Fruit fly (Drosophila melanogaster): ENCODE results near the gene CG32221.
A peak's percentile ranks its signal among the peaks of the same experiment; 100 is the strongest.

CG32221 gene

DNA sequence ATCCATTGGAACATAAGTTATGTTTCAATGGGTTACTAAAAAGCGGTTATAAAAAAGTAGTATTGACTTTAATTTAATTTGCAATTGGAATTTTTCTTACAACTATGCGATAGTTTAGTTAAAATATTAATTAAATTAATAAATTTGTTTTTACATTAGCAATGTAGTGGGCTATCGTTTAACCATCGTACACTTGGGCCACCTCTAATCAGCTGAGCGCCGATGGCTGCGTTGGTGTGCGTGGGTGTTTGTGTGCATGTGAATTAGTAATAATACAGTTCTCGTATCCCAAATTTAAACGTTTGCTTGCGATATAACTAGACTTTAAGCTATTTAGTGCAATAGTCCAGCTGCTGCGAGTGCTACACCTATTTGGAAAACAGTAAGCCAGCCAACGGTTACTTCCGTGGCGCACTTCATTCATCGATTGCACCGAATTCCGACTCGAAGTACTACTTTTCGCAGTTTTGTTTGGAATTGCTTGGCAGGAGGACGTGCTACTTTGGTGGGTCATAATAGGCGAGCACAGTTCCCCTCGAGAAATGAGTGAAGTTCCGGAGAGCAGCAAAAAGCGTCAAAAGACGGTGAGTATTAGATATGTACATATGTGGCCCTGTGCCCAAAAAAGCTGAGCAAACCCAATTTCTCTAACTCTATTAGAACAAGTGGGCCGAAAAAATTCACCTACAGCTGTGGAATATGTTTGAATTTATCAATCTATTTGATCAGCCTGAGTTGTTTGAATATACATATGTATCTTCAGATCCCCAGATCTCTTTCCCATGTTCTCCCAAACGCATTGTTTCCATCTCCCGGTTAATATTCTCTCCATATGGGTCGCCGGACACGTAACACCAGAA, 10.8 kb downstream of the CG32221 start, which contains the start of gene Papss (continued):
- TF ChIP-seq CG1603 (tag; optimal IDR thresholded peaks at IDR 0.05), result no peak
- no peak for TF ChIP-seq Asciz (GFP tag; optimal IDR thresholded peaks at IDR 0.05)
- TF ChIP-seq CG9215 (GFP tag; IDR thresholded peaks at IDR 0.05), result no peak
- no peak for TF ChIP-seq CG6175 (GFP tag; IDR thresholded peaks at IDR 0.05)
- TF ChIP-seq CG12744 (GFP tag; optimal IDR thresholded peaks at IDR 0.05), result no peak
- peak; percentile 94 for TF ChIP-seq CG13287 (GFP tag; IDR thresholded peaks at IDR 0.05; ENCODE audit: partially characterized antibody)
- peak; percentile 15 for TF ChIP-seq CG13296 (GFP tag; optimal IDR thresholded peaks at IDR 0.05)
- no peak for TF ChIP-seq usp (GFP tag; optimal IDR thresholded peaks at IDR 0.05)
- TF ChIP-seq CG13775 (GFP tag; optimal IDR thresholded peaks at IDR 0.05), result peak; percentile 9
- peak; percentile 88 for TF ChIP-seq CG2199 (GFP tag; IDR thresholded peaks at IDR 0.05)
- TF ChIP-seq Sry-δ (GFP tag; optimal IDR thresholded peaks at IDR 0.05), result peak; percentile 70
- TF ChIP-seq vvl (GFP tag; IDR thresholded peaks at IDR 0.05), result peak; percentile 41
- no peak for TF ChIP-seq Ssrp (tag; optimal IDR thresholded peaks at IDR 0.05)
- no peak for TF ChIP-seq CG1832 (GFP tag; optimal IDR thresholded peaks at IDR 0.05)
- no peak for TF ChIP-seq CG4360 (GFP tag; IDR thresholded peaks at IDR 0.05)
- no peak for TF ChIP-seq CG3838 (GFP tag; optimal IDR thresholded peaks at IDR 0.05)
- TF ChIP-seq CG12071 (GFP tag; optimal IDR thresholded peaks at IDR 0.05), result peak; percentile 49
- TF ChIP-seq gcm (GFP tag; optimal IDR thresholded peaks at IDR 0.05), result no peak
- TF ChIP-seq CG17328 (GFP tag; IDR thresholded peaks at IDR 0.05), result no peak
- TF ChIP-seq ken (GFP tag; IDR thresholded peaks at IDR 0.05), result no peak
- no peak for TF ChIP-seq NK7.1 (GFP tag; optimal IDR thresholded peaks at IDR 0.05)
- TF ChIP-seq lola (GFP tag; optimal IDR thresholded peaks at IDR 0.05), result peak in 1 of 3 experiments; percentile 26
- peak; percentile 12 for TF ChIP-seq CG6854 (GFP tag; optimal IDR thresholded peaks at IDR 0.05)
- TF ChIP-seq hkb (optimal IDR thresholded peaks at IDR 0.05), result no peak
- TF ChIP-seq hkb (GFP tag; IDR thresholded peaks at IDR 0.05), result no peak
- no peak for TF ChIP-seq CG4730 (GFP tag; IDR thresholded peaks at IDR 0.05)
- no peak for TF ChIP-seq chinmo (GFP tag; IDR thresholded peaks at IDR 0.05; ENCODE audit: partially characterized antibody)
- TF ChIP-seq gem (tag; optimal IDR thresholded peaks at IDR 0.05), result no peak
- TF ChIP-seq dpn (GFP tag; optimal IDR thresholded peaks at IDR 0.05), result no peak
- no peak for TF ChIP-seq lilli (GFP tag; optimal IDR thresholded peaks at IDR 0.05)
- TF ChIP-seq HHEX (GFP tag; optimal IDR thresholded peaks at IDR 0.05), result peak; percentile 43
- TF ChIP-seq disco-r (GFP tag; optimal IDR thresholded peaks at IDR 0.05), result no peak
- no peak for TF ChIP-seq Atf3 (GFP tag; optimal IDR thresholded peaks at IDR 0.05)
- no peak for TF ChIP-seq C15 (GFP tag; IDR thresholded peaks at IDR 0.05)
- TF ChIP-seq ftz-f1 (GFP tag; optimal IDR thresholded peaks at IDR 0.05), result no peak
- TF ChIP-seq oc (tag; optimal IDR thresholded peaks at IDR 0.05), result no peak
- TF ChIP-seq Elba2 (GFP tag; optimal IDR thresholded peaks at IDR 0.05), result no peak
- no peak for TF ChIP-seq bsh (GFP tag; optimal IDR thresholded peaks at IDR 0.05)
- TF ChIP-seq Stat92E (GFP tag; optimal IDR thresholded peaks at IDR 0.05), result no peak
- TF ChIP-seq dati (GFP tag; IDR thresholded peaks at IDR 0.05), result no peak
- no peak for TF ChIP-seq H2.0 (GFP tag; IDR thresholded peaks at IDR 0.05)
- peak; percentile 41 for TF ChIP-seq nmo (GFP tag; optimal IDR thresholded peaks at IDR 0.05)
